Fruit fly (Drosophila melanogaster): ENCODE data around the gene CG17124.

- TF ChIP-seq Hr38 (GFP tag; optimal IDR thresholded peaks at IDR 0.05) (no peak), dac (GFP tag; optimal IDR thresholded peaks at IDR 0.05) (no peak), pdm3 (GFP tag; optimal IDR thresholded peaks at IDR 0.05) (no peak), CG10669 (GFP tag; optimal IDR thresholded peaks at IDR 0.05) (no peak), Hr4 (GFP tag; optimal IDR thresholded peaks at IDR 0.05) (no peak), CG3919 (GFP tag; optimal IDR thresholded peaks at IDR 0.05) (no peak), achi (GFP tag; optimal IDR thresholded peaks at IDR 0.05) (no peak), net (GFP tag; optimal IDR thresholded peaks at IDR 0.05) (no peak)
Measured at dm6 chr2L:10729955-10730354, 26.2 kb downstream of the CG17124 start, which contains the start of gene CG17118.
